Worm (Caenorhabditis elegans): ENCODE results near the gene C02F5.3.
A peak's percentile ranks its signal among the peaks of the same experiment; 100 is the strongest.

C02F5.3 gene

ce11 chrIII:8245591-8245990 is at the start of gene C02F5.3:
Gene C02F5.3, plus strand, starts transcription at chrIII:8245891.
- TF ChIP-seq nhr-237 (tag; optimal IDR thresholded peaks at IDR 0.05) (no peak), zip-8 (tag; optimal IDR thresholded peaks at IDR 0.05) (no peak), lin-13 (tag; optimal IDR thresholded peaks at IDR 0.05) (no peak), M03D4.4 (tag; optimal IDR thresholded peaks at IDR 0.05) (no peak)

- no peak for TF ChIP-seq mep-1 (tag; optimal IDR thresholded peaks at IDR 0.05)
- no peak for TF ChIP-seq ztf-11 (tag; optimal IDR thresholded peaks at IDR 0.05)
- no peak for TF ChIP-seq blmp-1 (tag; optimal IDR thresholded peaks at IDR 0.05)
- TF ChIP-seq ceh-43 (GFP tag; optimal IDR thresholded peaks at IDR 0.05), result no peak
- TF ChIP-seq nhr-237 (tag; optimal IDR thresholded peaks at IDR 0.05), result no peak
- no peak for TF ChIP-seq unc-120 (tag; optimal IDR thresholded peaks at IDR 0.05; ENCODE audit: poor library complexity, severe bottlenecking)
- TF ChIP-seq ham-2 (GFP tag; optimal IDR thresholded peaks at IDR 0.05), result no peak
- TF ChIP-seq hlh-1 (tag; optimal IDR thresholded peaks at IDR 0.05), result no peak
- TF ChIP-seq elt-3 (tag; optimal IDR thresholded peaks at IDR 0.05), result no peak
- TF ChIP-seq elt-1 (tag; optimal IDR thresholded peaks at IDR 0.05; ENCODE audit: borderline replicate concordance, insufficient read depth), result no peak
- no peak for TF ChIP-seq mab-5 (tag; optimal IDR thresholded peaks at IDR 0.05)
- TF ChIP-seq snpc-4 (tag; optimal IDR thresholded peaks at IDR 0.05), result no peak
- no peak for TF ChIP-seq cnd-1 (tag; optimal IDR thresholded peaks at IDR 0.05)
- TF ChIP-seq zip-8 (tag; optimal IDR thresholded peaks at IDR 0.05), result no peak
- TF ChIP-seq nhr-28 (tag; optimal IDR thresholded peaks at IDR 0.05), result no peak
- no peak for TF ChIP-seq drap-1 (GFP tag; optimal IDR thresholded peaks at IDR 0.05)
- no peak for TF ChIP-seq ceh-83 (GFP tag; optimal IDR thresholded peaks at IDR 0.05)
These were observed 46.6 kb upstream of the C02F5.3 start for ce11 chrIII:8199060-8199459.

- TF ChIP-seq unc-120 (tag; optimal IDR thresholded peaks at IDR 0.05; ENCODE audit: poor library complexity, severe bottlenecking) (no peak), bed-3 (GFP tag; optimal IDR thresholded peaks at IDR 0.05) (no peak), ceh-39 (tag; optimal IDR thresholded peaks at IDR 0.05) (no peak), tbx-8 (GFP tag; optimal IDR thresholded peaks at IDR 0.05) (no peak), ces-1 (GFP tag; optimal IDR thresholded peaks at IDR 0.05) (no peak), ztf-11 (tag; optimal IDR thresholded peaks at IDR 0.05) (no peak), ceh-83 (GFP tag; optimal IDR thresholded peaks at IDR 0.05) (no peak)
These were observed 44.6 kb upstream of the C02F5.3 start, which contains the start of gene unc-36 for ce11 chrIII:8201117-8201516. Gene unc-36, minus strand, starts transcription at chrIII:8201217.

- TF ChIP-seq nhr-76 (tag; optimal IDR thresholded peaks at IDR 0.05), result no peak
- TF ChIP-seq cnd-1 (tag; optimal IDR thresholded peaks at IDR 0.05), result no peak
- no peak for TF ChIP-seq blmp-1 (tag; optimal IDR thresholded peaks at IDR 0.05)
- TF ChIP-seq unc-120 (tag; optimal IDR thresholded peaks at IDR 0.05; ENCODE audit: poor library complexity, severe bottlenecking), result peak; percentile 83
- TF ChIP-seq snpc-4 (tag; optimal IDR thresholded peaks at IDR 0.05), result no peak
- TF ChIP-seq ztf-11 (tag; optimal IDR thresholded peaks at IDR 0.05), result no peak
- TF ChIP-seq zip-8 (tag; optimal IDR thresholded peaks at IDR 0.05), result no peak
- no peak for TF ChIP-seq lsy-2 (tag; optimal IDR thresholded peaks at IDR 0.05)
- no peak for TF ChIP-seq nhr-2 (tag; optimal IDR thresholded peaks at IDR 0.05)
- TF ChIP-seq ceh-39 (tag; optimal IDR thresholded peaks at IDR 0.05), result no peak
- TF ChIP-seq mep-1 (tag; optimal IDR thresholded peaks at IDR 0.05), result no peak
- TF ChIP-seq sptf-1 (tag; optimal IDR thresholded peaks at IDR 0.05), result no peak
- TF ChIP-seq ham-2 (GFP tag; optimal IDR thresholded peaks at IDR 0.05), result no peak
- no peak for TF ChIP-seq elt-3 (tag; optimal IDR thresholded peaks at IDR 0.05)
- TF ChIP-seq flh-1 (GFP tag; optimal IDR thresholded peaks at IDR 0.05), result no peak
- TF ChIP-seq lin-13 (tag; optimal IDR thresholded peaks at IDR 0.05), result no peak
- no peak for TF ChIP-seq elt-1 (tag; optimal IDR thresholded peaks at IDR 0.05; ENCODE audit: borderline replicate concordance, insufficient read depth)
- no peak for TF ChIP-seq drap-1 (GFP tag; optimal IDR thresholded peaks at IDR 0.05)
- no peak for TF ChIP-seq nhr-28 (tag; optimal IDR thresholded peaks at IDR 0.05)
- TF ChIP-seq tbx-8 (GFP tag; optimal IDR thresholded peaks at IDR 0.05), result no peak
- no peak for TF ChIP-seq nhr-237 (tag; optimal IDR thresholded peaks at IDR 0.05)
- no peak for TF ChIP-seq ceh-43 (GFP tag; optimal IDR thresholded peaks at IDR 0.05)
- TF ChIP-seq hlh-1 (tag; optimal IDR thresholded peaks at IDR 0.05), result peak; percentile 58
- peak; percentile 62 for TF ChIP-seq ces-1 (GFP tag; optimal IDR thresholded peaks at IDR 0.05)
- no peak for TF ChIP-seq lin-32 (GFP tag; optimal IDR thresholded peaks at IDR 0.05)
- TF ChIP-seq mls-2 (tag; optimal IDR thresholded peaks at IDR 0.05), result no peak
- TF ChIP-seq mab-5 (tag; optimal IDR thresholded peaks at IDR 0.05), result peak; percentile 21
- no peak for TF ChIP-seq unc-39 (tag; optimal IDR thresholded peaks at IDR 0.05)
- no peak for TF ChIP-seq ceh-83 (GFP tag; optimal IDR thresholded peaks at IDR 0.05)
- TF ChIP-seq M03D4.4 (tag; optimal IDR thresholded peaks at IDR 0.05), result no peak
- TF ChIP-seq pha-4 (tag; optimal IDR thresholded peaks at IDR 0.05), result no peak
- no peak for TF ChIP-seq sem-2 (GFP tag; optimal IDR thresholded peaks at IDR 0.05)
- peak; percentile 36 for TF ChIP-seq unc-62 (GFP tag; optimal IDR thresholded peaks at IDR 0.05)
- no peak for TF ChIP-seq bed-3 (GFP tag; optimal IDR thresholded peaks at IDR 0.05)
- TF ChIP-seq nhr-12 (tag; optimal IDR thresholded peaks at IDR 0.05), result no peak
These were observed 43.9 kb upstream of the C02F5.3 start for ce11 chrIII:8201760-8202159.
